Worm (Caenorhabditis elegans) whole organism, mixed stage, embryonic: ENCODE data around the gene C42C1.19.

Experiments used
- M03D4.4 ChIP-seq: sonication (generic microtip); optimal IDR thresholded peaks from 2 replicates; lab custom pipeline; 2017; ENCODE audit warnings: mild to moderate bottlenecking, missing genetic modification characterization, missing compliant biosample characterization
- bed-3 ChIP-seq: fragments of 200-800 bp; sonication (Bioruptor generic); optimal IDR thresholded peaks from 3 replicates; lab custom pipeline; 2018; ENCODE audit warnings: mild to moderate bottlenecking, missing genetic modification characterization, moderate library complexity, missing compliant biosample characterization
- blmp-1 ChIP-seq: fragments of 150-350 bp; optimal IDR thresholded peaks from 2 replicates; lab custom pipeline; 2014; ENCODE audit warnings: missing biosample characterization, missing genetic modification characterization
- ceh-43 ChIP-seq: fragments of 200-800 bp; sonication (Bioruptor generic); optimal IDR thresholded peaks from 2 replicates; lab custom pipeline; 2018; ENCODE audit warnings: mild to moderate bottlenecking, missing genetic modification characterization, moderate library complexity, missing compliant biosample characterization
- ceh-83 ChIP-seq: fragments of 200-800 bp; sonication (Bioruptor generic); optimal IDR thresholded peaks from 2 replicates; lab custom pipeline; 2018; ENCODE audit warnings: mild to moderate bottlenecking, missing genetic modification characterization, missing compliant biosample characterization
- ces-1 ChIP-seq: fragments of 150-350 bp; optimal IDR thresholded peaks from 2 replicates; lab custom pipeline; 2014; ENCODE audit warnings: missing biosample characterization, missing genetic modification reagents, missing genetic modification characterization
- cnd-1 ChIP-seq: fragments of 200-800 bp; sonication (Bioruptor generic); optimal IDR thresholded peaks from 2 replicates; lab custom pipeline; 2018; ENCODE audit warnings: mild to moderate bottlenecking, missing genetic modification characterization, missing compliant biosample characterization
- drap-1 ChIP-seq: fragments of 200-800 bp; sonication (Bioruptor generic); optimal IDR thresholded peaks from 3 replicates; lab custom pipeline; 2018; ENCODE audit warnings: mild to moderate bottlenecking, missing genetic modification characterization, missing compliant biosample characterization
- flh-1 ChIP-seq: fragments of 200-800 bp; sonication (Bioruptor generic); optimal IDR thresholded peaks from 2 replicates; lab custom pipeline; 2018; ENCODE audit warnings: mild to moderate bottlenecking, missing genetic modification characterization, moderate library complexity, missing compliant biosample characterization
- ham-2 ChIP-seq: fragments of 200-800 bp; sonication (Bioruptor generic); optimal IDR thresholded peaks from 2 replicates; lab custom pipeline; 2018; ENCODE audit warnings: mild to moderate bottlenecking, missing genetic modification characterization, missing compliant biosample characterization
- lin-13 ChIP-seq: fragments of 150-350 bp; optimal IDR thresholded peaks from 2 replicates; lab custom pipeline; 2014; ENCODE audit warnings: missing biosample characterization, missing genetic modification characterization
- lin-32 ChIP-seq: fragments of 200-800 bp; sonication (Bioruptor generic); optimal IDR thresholded peaks from 2 replicates; lab custom pipeline; 2018; ENCODE audit warnings: mild to moderate bottlenecking, missing genetic modification characterization, missing compliant biosample characterization
- mep-1 ChIP-seq: fragments of 150-350 bp; optimal IDR thresholded peaks from 2 replicates; lab custom pipeline; 2017; ENCODE audit warnings: missing biosample characterization, missing genetic modification reagents, missing genetic modification characterization, inconsistent platforms
- mls-2 ChIP-seq: sonication (generic microtip); optimal IDR thresholded peaks from 2 replicates; lab custom pipeline; 2016; ENCODE audit warnings: mild to moderate bottlenecking, missing genetic modification characterization, moderate library complexity, missing compliant biosample characterization
- nhr-12 ChIP-seq: fragments of 150-350 bp; optimal IDR thresholded peaks from 2 replicates; lab custom pipeline; 2014; ENCODE audit warnings: missing biosample characterization, missing genetic modification characterization
- nhr-2 ChIP-seq: fragments of 150-350 bp; optimal IDR thresholded peaks from 2 replicates; lab custom pipeline; 2014; ENCODE audit warnings: missing biosample characterization, missing genetic modification characterization
- nhr-237 ChIP-seq: fragments of 150-350 bp; optimal IDR thresholded peaks from 2 replicates; lab custom pipeline; 2014; ENCODE audit warnings: missing biosample characterization, missing genetic modification characterization
- pha-4 ChIP-seq: fragments of 150-350 bp; optimal IDR thresholded peaks from 2 replicates; lab custom pipeline; 2018; ENCODE audit warnings: missing biosample characterization, missing genetic modification reagents, missing genetic modification characterization
- sem-2 ChIP-seq: fragments of 200-800 bp; sonication (Bioruptor generic); optimal IDR thresholded peaks from 2 replicates; lab custom pipeline; 2018; ENCODE audit warnings: mild to moderate bottlenecking, missing genetic modification characterization, missing compliant biosample characterization
- snpc-4 ChIP-seq: fragments of 150-350 bp; optimal IDR thresholded peaks from 2 replicates; lab custom pipeline; 2014; ENCODE audit warnings: missing biosample characterization, missing genetic modification characterization
- sptf-1 ChIP-seq: sonication (generic microtip); optimal IDR thresholded peaks from 2 replicates; lab custom pipeline; 2017; ENCODE audit warnings: mild to moderate bottlenecking, missing genetic modification characterization, moderate library complexity, missing compliant biosample characterization
- tbx-8 ChIP-seq: fragments of 200-800 bp; sonication (Bioruptor generic); optimal IDR thresholded peaks from 2 replicates; lab custom pipeline; 2018; ENCODE audit warnings: mild to moderate bottlenecking, missing genetic modification characterization, moderate library complexity, missing compliant biosample characterization
- unc-39 ChIP-seq: fragments of 150-350 bp; optimal IDR thresholded peaks from 2 replicates; lab custom pipeline; 2014; ENCODE audit warnings: missing biosample characterization, missing genetic modification characterization
- unc-62 ChIP-seq: fragments of 150-350 bp; optimal IDR thresholded peaks from 2 replicates; lab custom pipeline; 2014; ENCODE audit warnings: missing biosample characterization, missing genetic modification reagents, missing genetic modification characterization
- ztf-11 ChIP-seq: fragments of 150-350 bp; optimal IDR thresholded peaks from 2 replicates; lab custom pipeline; 2014; ENCODE audit warnings: missing biosample characterization, missing genetic modification characterization

Gene C42C1.19

ce11 chrIV:12334708-12335107 is 52.2 kb downstream of the C42C1.19 start:
- no peak for TF ChIP-seq tbx-8 (GFP tag; lab: Kevin White, UChicago)
- no peak for TF ChIP-seq ztf-11 (tag; lab: Kevin White, UChicago)
- no peak for TF ChIP-seq bed-3 (GFP tag; lab: Kevin White, UChicago)
- no peak for TF ChIP-seq mep-1 (tag; lab: Kevin White, UChicago)
- TF ChIP-seq snpc-4 (tag; lab: Kevin White, UChicago), result no peak

- TF ChIP-seq snpc-4 (tag; lab: Kevin White, UChicago) (no peak), blmp-1 (no peak), ceh-83 (GFP tag; lab: Kevin White, UChicago) (no peak), sptf-1 (tag; lab: Kevin White, UChicago) (no peak), lin-32 (GFP tag; lab: Kevin White, UChicago) (no peak), sem-2 (no peak), bed-3 (GFP tag; lab: Kevin White, UChicago) (no peak), ham-2 (GFP tag; lab: Kevin White, UChicago) (no peak), unc-39 (tag; lab: Kevin White, UChicago) (no peak), mls-2 (no peak)
These were observed 52.7 kb downstream of the C42C1.19 start for ce11 chrIV:12335248-12335647.

- TF ChIP-seq ceh-43 (no peak), lin-32 (GFP tag; lab: Kevin White, UChicago) (no peak), drap-1 (GFP tag; lab: Kevin White, UChicago) (no peak), sptf-1 (tag; lab: Kevin White, UChicago) (no peak), unc-62 (GFP tag; lab: Kevin White, UChicago) (no peak), nhr-237 (tag; lab: Kevin White, UChicago) (no peak), blmp-1 (no peak), ces-1 (GFP tag; lab: Kevin White, UChicago) (no peak), lin-13 (no peak), cnd-1 (tag; lab: Kevin White, UChicago) (no peak), unc-39 (tag; lab: Kevin White, UChicago) (no peak), flh-1 (GFP tag; lab: Kevin White, UChicago) (no peak), ceh-83 (GFP tag; lab: Kevin White, UChicago) (no peak), nhr-12 (no peak), nhr-2 (tag; lab: Kevin White, UChicago) (no peak)
These were observed 53.3 kb downstream of the C42C1.19 start, which contains the start of gene F19B6.1 for ce11 chrIV:12335798-12336197. Gene F19B6.1, minus strand, starts transcription at chrIV:12336075.

- TF ChIP-seq pha-4 (tag; lab: Kevin White, UChicago) (no peak), M03D4.4 (no peak), nhr-237 (tag; lab: Kevin White, UChicago) (no peak), flh-1 (GFP tag; lab: Kevin White, UChicago) (no peak), ham-2 (GFP tag; lab: Kevin White, UChicago) (no peak), tbx-8 (GFP tag; lab: Kevin White, UChicago) (no peak), blmp-1 (no peak), ces-1 (GFP tag; lab: Kevin White, UChicago) (no peak), mls-2 (no peak), sem-2 (no peak), snpc-4 (tag; lab: Kevin White, UChicago) (no peak)
- TF ChIP-seq, all 35 proteins: peak for 0
These were observed 54.5 kb downstream of the C42C1.19 start, which contains the start of the genes F19B6.10 and wht-5 for ce11 chrIV:12336893-12337627. Gene F19B6.10, plus strand, starts transcription at chrIV:12337193. Gene wht-5, plus strand, starts transcription at chrIV:12337577.
